Worm (Caenorhabditis elegans) whole organism, L4 larva: ENCODE results near the gene aco-1.

Experiments
- D1046.2 ChIP-seq: fragments of 200-800 bp; sonication (Bioruptor generic); IDR thresholded peaks from 2 replicates; pipeline ENCODE4 v1.3.6; 2022; ENCODE audit warnings: missing genetic modification characterization, missing compliant biosample characterization
- F10B5.3 ChIP-seq: sonication (generic microtip); optimal IDR thresholded peaks from 2 replicates; lab custom pipeline; 2016; ENCODE audit warnings: mild to moderate bottlenecking, missing genetic modification characterization, missing compliant biosample characterization
- F37D6.2 ChIP-seq: sonication (generic microtip); optimal IDR thresholded peaks from 2 replicates; lab custom pipeline; 2016; ENCODE audit warnings: mild to moderate bottlenecking, missing genetic modification characterization, missing compliant biosample characterization
- F44E2.7 ChIP-seq: fragments of 200-800 bp; sonication (Bioruptor generic); IDR thresholded peaks from 2 replicates; pipeline ENCODE4 v2.1.2; 2022; ENCODE audit warnings: missing genetic modification characterization, missing compliant biosample characterization
- T20F7.1 ChIP-seq: fragments of 200-800 bp; sonication (Bioruptor generic); optimal IDR thresholded peaks from 2 replicates; lab custom pipeline; 2018; ENCODE audit warnings: mild to moderate bottlenecking, missing genetic modification characterization, missing compliant biosample characterization
- T26A8.4 ChIP-seq: fragments of 200-800 bp; sonication (Bioruptor generic); IDR thresholded peaks from 2 replicates; pipeline ENCODE4 v1.3.6; 2022; ENCODE audit warnings: missing genetic modification characterization, missing compliant biosample characterization
- Y105C5A.15 ChIP-seq: fragments of 200-800 bp; sonication (Bioruptor generic); IDR thresholded peaks from 2 replicates; pipeline ENCODE4 v1.3.6; 2022; ENCODE audit warnings: missing genetic modification characterization, missing compliant biosample characterization
- Y5F2A.4 ChIP-seq: fragments of 200-800 bp; sonication (Bioruptor generic); optimal IDR thresholded peaks from 2 replicates; lab custom pipeline; 2018; ENCODE audit warnings: mild to moderate bottlenecking, missing genetic modification characterization, missing compliant biosample characterization
- ZK337.2 ChIP-seq: fragments of 200-800 bp; sonication (Bioruptor generic); IDR thresholded peaks from 2 replicates; pipeline ENCODE4 v1.3.6; 2022; ENCODE audit warnings: missing genetic modification reagents, missing genetic modification characterization, missing compliant biosample characterization
- aha-1 ChIP-seq: fragments of 150-350 bp; peaks from one replicate; lab custom pipeline; 2014; ENCODE audit warnings: missing biosample characterization, missing genetic modification characterization
- aly-2 ChIP-seq: sonication (generic microtip); optimal IDR thresholded peaks from 2 replicates; lab custom pipeline; 2018; ENCODE audit warnings: missing biosample characterization, missing genetic modification characterization
- ama-1 ChIP-seq: fragments of 150-350 bp; optimal IDR thresholded peaks from 2 replicates; lab custom pipeline; 2014; ENCODE audit warnings: inconsistent platforms, mixed read lengths
- arid-1 ChIP-seq: fragments of 200-800 bp; sonication (Bioruptor generic); conservative IDR thresholded peaks from 2 replicates; pipeline ENCODE4 v1.3.6; 2022; ENCODE audit warnings: missing genetic modification reagents, missing genetic modification characterization, missing compliant biosample characterization
- attf-4 ChIP-seq: sonication (generic microtip); optimal IDR thresholded peaks from 3 replicates; lab custom pipeline; 2017; ENCODE audit warnings: missing biosample characterization, missing genetic modification characterization
- ces-1 ChIP-seq: fragments of 150-350 bp; sonication (generic microtip); optimal IDR thresholded peaks from 4 replicates; lab custom pipeline; 2014; ENCODE audit warnings: missing biosample characterization, missing genetic modification reagents, missing genetic modification characterization
- daf-12 ChIP-seq: fragments of 150-350 bp; optimal IDR thresholded peaks from 2 replicates; lab custom pipeline; 2014; ENCODE audit warnings: missing biosample characterization, missing genetic modification reagents, missing genetic modification characterization
- daf-8 ChIP-seq: fragments of 200-800 bp; sonication (Bioruptor generic); IDR thresholded peaks from 2 replicates; pipeline ENCODE4 v1.3.6; 2022; ENCODE audit warnings: missing genetic modification characterization, missing compliant biosample characterization
- dmd-6 ChIP-seq: fragments of 200-800 bp; sonication (Bioruptor generic); IDR thresholded peaks from 2 replicates; pipeline ENCODE4 v1.3.6; 2022; ENCODE audit warnings: missing genetic modification reagents, missing genetic modification characterization, missing compliant biosample characterization
- egl-27 ChIP-seq: sonication (generic microtip); optimal IDR thresholded peaks from 3 replicates; lab custom pipeline; 2017; ENCODE audit warnings: missing biosample characterization, missing genetic modification reagents, missing genetic modification characterization
- egl-43 ChIP-seq: fragments of 200-800 bp; sonication (Bioruptor generic); IDR thresholded peaks from 2 replicates; pipeline ENCODE4 v1.3.6; 2022; ENCODE audit warnings: missing genetic modification reagents, missing genetic modification characterization, missing compliant biosample characterization
- fos-1 ChIP-seq: fragments of 150-350 bp; optimal IDR thresholded peaks from 2 replicates; lab custom pipeline; 2014; ENCODE audit warnings: missing biosample characterization, missing genetic modification characterization
- gei-8 ChIP-seq: fragments of 200-800 bp; sonication (Bioruptor generic); optimal IDR thresholded peaks from 2 replicates; lab custom pipeline; 2018; ENCODE audit warnings: mild to moderate bottlenecking, missing genetic modification characterization, missing compliant biosample characterization
- hlh-11 ChIP-seq: fragments of 200-800 bp; sonication (Bioruptor generic); optimal IDR thresholded peaks from 2 replicates; lab custom pipeline; 2018; ENCODE audit warnings: mild to moderate bottlenecking, missing genetic modification characterization, missing compliant biosample characterization
- hlh-30 ChIP-seq: sonication (generic microtip); optimal IDR thresholded peaks from 2 replicates; lab custom pipeline; 2017; ENCODE audit warnings: antibody characterized with exemption, mild to moderate bottlenecking, missing genetic modification characterization, missing compliant biosample characterization; ENCODE audit not compliant: insufficient read depth
- jun-1 ChIP-seq: fragments of 150-350 bp; optimal IDR thresholded peaks from 2 replicates; lab custom pipeline; 2014; ENCODE audit warnings: missing biosample characterization, missing genetic modification reagents, missing genetic modification characterization
- lin-1 ChIP-seq: fragments of 200-800 bp; sonication (Bioruptor generic); IDR thresholded peaks from 2 replicates; pipeline ENCODE4 v1.3.6; 2022; ENCODE audit warnings: missing genetic modification reagents, missing genetic modification characterization, missing compliant biosample characterization
- lin-15B ChIP-seq: fragments of 150-350 bp; sonication (generic microtip); optimal IDR thresholded peaks from 3 replicates; lab custom pipeline; 2014; ENCODE audit warnings: missing biosample characterization, missing genetic modification characterization
- lin-39 ChIP-seq: fragments of 150-350 bp; optimal IDR thresholded peaks from 2 replicates; lab custom pipeline; 2014; ENCODE audit warnings: missing biosample characterization, missing genetic modification reagents, missing genetic modification characterization
- lir-3 ChIP-seq: sonication (generic microtip); optimal IDR thresholded peaks from 2 replicates; lab custom pipeline; 2016; ENCODE audit warnings: mild to moderate bottlenecking, missing genetic modification characterization, missing compliant biosample characterization
- mdl-1 ChIP-seq, 2 experiments: fragments of 150-350 bp in 1 of 2; sonication (generic microtip) in 1 of 2; optimal IDR thresholded peaks; 2 replicates each; lab custom pipeline; 2014 to 2017; ENCODE audit warnings: missing biosample characterization in 2 of 2, missing genetic modification characterization in 2 of 2
- mdt-29 ChIP-seq: fragments of 200-800 bp; sonication (Bioruptor generic); IDR thresholded peaks from 2 replicates; pipeline ENCODE4 v1.3.6; 2022; ENCODE audit warnings: missing genetic modification reagents, missing genetic modification characterization, missing compliant biosample characterization
- mep-1 ChIP-seq: fragments of 150-350 bp; sonication (generic microtip); optimal IDR thresholded peaks from 3 replicates; lab custom pipeline; 2014; ENCODE audit warnings: missing biosample characterization, missing genetic modification characterization
- mxl-2 ChIP-seq: fragments of 200-800 bp; sonication (Bioruptor generic); conservative IDR thresholded peaks from 2 replicates; pipeline ENCODE4 v1.3.6; 2022; ENCODE audit warnings: missing genetic modification reagents, missing genetic modification characterization, missing compliant biosample characterization
- mxl-3 ChIP-seq: fragments of 200-800 bp; sonication (Bioruptor generic); optimal IDR thresholded peaks from 2 replicates; lab custom pipeline; 2018; ENCODE audit warnings: mild to moderate bottlenecking, missing genetic modification characterization, missing compliant biosample characterization
- nhr-10 ChIP-seq: fragments of 150-350 bp; optimal IDR thresholded peaks from 2 replicates; lab custom pipeline; 2014; ENCODE audit warnings: missing biosample characterization, missing genetic modification characterization
- nhr-237 ChIP-seq: sonication (generic microtip); optimal IDR thresholded peaks from 2 replicates; lab custom pipeline; 2017; ENCODE audit warnings: missing biosample characterization, missing genetic modification characterization
- nhr-28 ChIP-seq: fragments of 150-350 bp; optimal IDR thresholded peaks from 2 replicates; lab custom pipeline; 2014; ENCODE audit warnings: missing biosample characterization, missing genetic modification characterization
- nhr-42 ChIP-seq: fragments of 200-800 bp; sonication (Bioruptor generic); IDR thresholded peaks from 2 replicates; pipeline ENCODE4 v1.3.6; 2022; ENCODE audit warnings: missing genetic modification characterization, missing compliant biosample characterization
- nhr-48 ChIP-seq: sonication (generic microtip); optimal IDR thresholded peaks from 2 replicates; lab custom pipeline; 2016; ENCODE audit warnings: mild to moderate bottlenecking, missing genetic modification characterization, missing compliant biosample characterization
- nhr-76 ChIP-seq: fragments of 150-350 bp; optimal IDR thresholded peaks from 2 replicates; lab custom pipeline; 2014; ENCODE audit warnings: missing biosample characterization, missing genetic modification characterization
- nhr-77 ChIP-seq: fragments of 150-350 bp; optimal IDR thresholded peaks from 2 replicates; lab custom pipeline; 2014; ENCODE audit warnings: missing biosample characterization, missing genetic modification characterization
- php-3 ChIP-seq: fragments of 200-800 bp; sonication (Bioruptor generic); IDR thresholded peaks from 2 replicates; pipeline ENCODE4 v1.3.6; 2022; ENCODE audit warnings: missing genetic modification reagents, missing genetic modification characterization, missing compliant biosample characterization
- pqm-1 ChIP-seq: sonication (generic microtip); optimal IDR thresholded peaks from 2 replicates; lab custom pipeline; 2017; ENCODE audit warnings: missing biosample characterization, missing genetic modification characterization
- rbr-2 ChIP-seq: sonication (generic microtip); optimal IDR thresholded peaks from 2 replicates; lab custom pipeline; 2016; ENCODE audit warnings: missing genotype, missing genetic modification characterization, missing compliant biosample characterization
- sdz-12 ChIP-seq: fragments of 200-800 bp; sonication (Bioruptor generic); optimal IDR thresholded peaks from 2 replicates; lab custom pipeline; 2018; ENCODE audit warnings: mild to moderate bottlenecking, missing genetic modification characterization, missing compliant biosample characterization
- set-16 ChIP-seq: fragments of 200-800 bp; sonication (Bioruptor generic); IDR thresholded peaks from 2 replicates; pipeline ENCODE4 v1.3.6; 2022; ENCODE audit warnings: missing genetic modification reagents, missing genetic modification characterization, missing compliant biosample characterization
- skn-1 ChIP-seq: fragments of 150-350 bp; optimal IDR thresholded peaks from 2 replicates; lab custom pipeline; 2014; ENCODE audit warnings: missing biosample characterization, missing genetic modification characterization
- vab-7 ChIP-seq: fragments of 200-800 bp; sonication (Bioruptor generic); IDR thresholded peaks from 2 replicates; pipeline ENCODE4 v1.3.6; 2022; ENCODE audit warnings: missing genetic modification reagents, missing genetic modification characterization, missing compliant biosample characterization
- zag-1 ChIP-seq: fragments of 150-350 bp; optimal IDR thresholded peaks from 2 replicates; lab custom pipeline; 2014; ENCODE audit warnings: missing biosample characterization, missing genetic modification characterization
- zfp-2 ChIP-seq: sonication (generic microtip); optimal IDR thresholded peaks from 2 replicates; lab custom pipeline; 2016; ENCODE audit warnings: mild to moderate bottlenecking, missing genetic modification characterization, missing compliant biosample characterization
- zip-11 ChIP-seq: fragments of 200-800 bp; sonication (Bioruptor generic); IDR thresholded peaks from 2 replicates; pipeline ENCODE4 v1.3.6; 2022; ENCODE audit warnings: missing genetic modification characterization, missing compliant biosample characterization
- ztf-11 ChIP-seq: fragments of 150-350 bp; optimal IDR thresholded peaks from 2 replicates; lab custom pipeline; 2014; ENCODE audit warnings: missing biosample characterization, missing genetic modification characterization
- ztf-7 ChIP-seq: fragments of 150-350 bp; optimal IDR thresholded peaks from 2 replicates; lab custom pipeline; 2014; ENCODE audit warnings: missing biosample characterization, missing genetic modification characterization

The aco-1 gene

DNA sequence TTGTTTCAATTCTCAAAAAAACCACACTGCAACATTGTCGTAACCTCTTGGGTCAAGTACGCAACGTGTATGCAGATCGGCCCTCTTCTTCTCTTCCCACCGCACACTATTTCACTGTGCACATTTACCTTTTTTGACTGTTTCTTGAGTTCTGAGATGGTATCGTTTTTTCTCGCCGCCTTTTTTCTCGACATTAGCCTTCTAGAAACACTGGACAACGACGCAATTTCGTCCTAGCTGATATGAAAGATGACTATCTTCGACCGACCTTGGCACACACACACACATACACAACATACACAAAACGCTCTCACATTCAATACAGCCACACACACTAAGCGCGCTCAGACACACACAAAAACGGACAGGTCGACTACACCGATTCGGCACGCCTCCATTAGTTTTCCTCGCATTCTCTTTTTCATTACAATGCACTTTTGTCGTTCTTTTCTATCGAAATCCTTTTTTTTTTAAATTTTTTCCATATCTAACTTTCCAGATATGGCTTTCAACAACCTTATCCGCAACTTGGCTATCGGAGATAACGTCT is at the start of gene aco-1:
aco-1 (plus strand) TSS at position 500 of the 550 bp plus-strand sequence.
- TF ChIP-seq nhr-28 (peak; percentile 99), zip-11 (GFP tag; lab: Robert Waterston, UW) (no peak), lin-39 (tag; lab: Kevin White, UChicago) (no peak), sdz-12 (no peak), gei-8 (GFP tag; lab: Kevin White, UChicago) (no peak), T20F7.1 (no peak), vab-7 (no peak), nhr-10 (tag; lab: Kevin White, UChicago) (peak; percentile 39), egl-43 (no peak), ces-1 (no peak), zag-1 (tag; lab: Kevin White, UChicago) (no peak), ztf-7 (tag; lab: Kevin White, UChicago) (no peak), aha-1 (tag; lab: Kevin White, UChicago) (peak; percentile 83), hlh-30 (tag; lab: Kevin White, UChicago) (peak; percentile 11), nhr-42 (GFP tag; lab: Robert Waterston, UW) (0 out of 2 replicates have a peak, but pooled peaks have one; percentile 19), dmd-6 (peak; percentile 53), daf-12 (no peak), ztf-11 (tag; lab: Kevin White, UChicago) (no peak), egl-27 (no peak), mxl-3 (GFP tag; lab: Kevin White, UChicago) (peak; percentile 14), hlh-11 (tag; lab: Kevin White, UChicago) (peak; percentile 77), F37D6.2 (tag; lab: Kevin White, UChicago) (no peak), D1046.2 (GFP tag; lab: Robert Waterston, UW) (no peak), pqm-1 (peak; percentile 16), rbr-2 (tag; lab: Kevin White, UChicago) (peak; percentile 4), mep-1 (tag; lab: Kevin White, UChicago) (peak; percentile 27), Y105C5A.15 (GFP tag; lab: Robert Waterston, UW) (no peak), skn-1 (tag; lab: Kevin White, UChicago) (no peak), F10B5.3 (tag; lab: Kevin White, UChicago) (no peak), set-16 (GFP tag; lab: Robert Waterston, UW) (no peak), mxl-2 (no peak), ama-1 (no peak), lir-3 (no peak), lin-1 (GFP tag; lab: Robert Waterston, UW) (no peak), mdl-1 (tag; optimal IDR thresholded peaks at IDR 0.05; lab: Kevin White, UChicago) (peak in 1 of 2 experiments; percentile 13), nhr-76 (tag; lab: Kevin White, UChicago) (no peak), lin-15B (no peak), nhr-77 (no peak), mdt-29 (GFP tag; lab: Robert Waterston, UW) (no peak), nhr-48 (tag; lab: Kevin White, UChicago) (no peak), fos-1 (tag; lab: Kevin White, UChicago) (no peak), T26A8.4 (GFP tag; lab: Robert Waterston, UW) (no peak), daf-8 (no peak), nhr-237 (tag; lab: Kevin White, UChicago) (no peak), Y5F2A.4 (no peak), aly-2 (tag; lab: Kevin White, UChicago) (no peak), jun-1 (tag; lab: Kevin White, UChicago) (no peak), ZK337.2 (no peak), zfp-2 (tag; lab: Kevin White, UChicago) (no peak), php-3 (0 out of 2 replicates have a peak, but pooled peaks have one; percentile 5), arid-1 (GFP tag; lab: Robert Waterston, UW) (no peak), F44E2.7 (GFP tag; lab: Robert Waterston, UW) (no peak), attf-4 (tag; lab: Kevin White, UChicago) (no peak)
